Worm (Caenorhabditis elegans): Measurements from ENCODE around the gene col-109.

col-109 gene

DNA sequence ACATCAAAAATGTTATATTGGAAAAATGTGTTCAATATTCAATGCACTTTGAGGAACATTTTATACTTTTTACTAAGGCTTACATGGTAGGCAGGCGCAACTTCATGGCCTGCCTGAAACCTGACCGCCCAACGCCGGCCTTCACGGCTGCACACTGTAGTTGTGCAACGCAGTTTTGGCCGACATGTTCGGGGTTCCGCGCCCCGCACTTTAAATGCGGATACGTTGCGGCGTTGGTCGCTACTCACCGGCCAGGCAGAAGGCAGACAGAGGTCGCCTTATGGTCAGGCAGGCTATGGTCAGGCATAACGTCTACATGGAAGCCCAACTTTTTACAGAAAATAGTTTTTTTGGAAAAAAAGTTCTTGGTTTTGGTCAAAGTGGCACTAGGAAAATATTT is 29.4 kb downstream of the col-109 start:
- TF ChIP-seq ztf-16 (tag; optimal IDR thresholded peaks at IDR 0.05) = no peak
- no peak for TF ChIP-seq nfya-1 (tag; optimal IDR thresholded peaks at IDR 0.05)
- TF ChIP-seq pag-3 (tag; optimal IDR thresholded peaks at IDR 0.05; ENCODE audit: borderline replicate concordance) = no peak
- no peak for TF ChIP-seq hlh-30 (tag; optimal IDR thresholded peaks at IDR 0.05; ENCODE audit: insufficient read depth)
- no peak for TF ChIP-seq C08G9.2 (tag; optimal IDR thresholded peaks at IDR 0.05)
- TF ChIP-seq ceh-14 (tag; optimal IDR thresholded peaks at IDR 0.05) = no peak
- no peak for TF ChIP-seq ceh-6 (GFP tag; optimal IDR thresholded peaks at IDR 0.05)
- TF ChIP-seq gmeb-2 (tag; optimal IDR thresholded peaks at IDR 0.05) = no peak

DNA sequence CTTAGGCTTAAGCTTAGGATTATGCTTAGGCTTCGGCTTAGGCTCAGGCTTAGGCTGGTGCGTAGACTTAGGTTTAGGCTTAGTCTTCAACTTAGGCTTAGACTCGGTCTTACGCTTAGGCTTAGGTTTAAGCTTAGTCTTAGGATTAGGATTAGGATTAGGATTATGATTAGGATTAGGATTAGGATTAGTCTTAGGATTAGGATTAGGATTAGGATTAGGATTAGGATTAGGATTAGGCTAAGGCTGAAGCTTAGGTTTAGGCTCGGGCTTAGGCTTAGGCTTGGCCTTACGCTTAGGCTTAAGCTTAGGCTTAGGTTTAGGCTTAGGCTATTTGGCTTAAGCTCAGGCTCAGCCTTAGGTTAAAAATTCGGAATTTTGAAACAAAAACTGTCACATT is 34.9 kb downstream of the col-109 start:
- TF ChIP-seq madf-2 (tag; optimal IDR thresholded peaks at IDR 0.05) = no peak
- TF ChIP-seq fkh-10 (GFP tag; optimal IDR thresholded peaks at IDR 0.05) = no peak
- peak; percentile 100 for TF ChIP-seq dve-1 (tag; optimal IDR thresholded peaks at IDR 0.05)
- TF ChIP-seq rnt-1 (tag; optimal IDR thresholded peaks at IDR 0.05) = no peak
- no peak for TF ChIP-seq nhr-232 (tag; optimal IDR thresholded peaks at IDR 0.05)
- no peak for TF ChIP-seq sox-4 (tag; optimal IDR thresholded peaks at IDR 0.05)
- no peak for TF ChIP-seq ceh-24 (tag; optimal IDR thresholded peaks at IDR 0.05)
- TF ChIP-seq Y22D7AL.16 (tag; optimal IDR thresholded peaks at IDR 0.05) = no peak

DNA sequence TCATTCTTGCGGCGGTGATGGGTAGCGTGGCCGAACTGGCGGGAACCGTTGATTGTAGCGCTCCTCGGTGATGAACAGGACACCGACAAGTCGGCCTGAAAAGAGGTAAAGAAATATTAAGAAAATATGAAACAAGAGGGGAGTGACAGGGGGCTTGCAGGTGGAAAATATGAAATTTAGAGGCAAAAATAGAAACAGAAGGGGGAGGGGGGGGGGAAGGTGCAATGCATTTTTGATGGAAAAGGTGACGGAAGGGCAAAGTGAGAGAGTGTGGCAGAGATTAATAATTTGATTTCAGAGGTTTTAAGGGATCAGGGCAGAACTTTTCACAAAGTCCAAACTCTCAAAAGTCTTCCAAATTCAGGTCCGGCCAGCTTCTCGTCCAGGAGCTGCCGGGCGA is 38.5 kb downstream of the col-109 start, which contains the start of gene frpr-19:
Gene frpr-19, minus strand, starts transcription at position 101 of the 400 bp plus-strand sequence.
- TF ChIP-seq nhr-11 (tag; optimal IDR thresholded peaks at IDR 0.05) (no peak), che-1 (tag; optimal IDR thresholded peaks at IDR 0.05) (no peak), ets-4 (tag; optimal IDR thresholded peaks at IDR 0.05) (no peak), pax-1 (tag; optimal IDR thresholded peaks at IDR 0.05) (no peak), rnt-1 (tag; optimal IDR thresholded peaks at IDR 0.05) (no peak), unc-3 (GFP tag; conservative IDR thresholded peaks at IDR 0.05) (no peak), unc-3 (tag; optimal IDR thresholded peaks at IDR 0.05) (no peak), madf-2 (tag; optimal IDR thresholded peaks at IDR 0.05) (no peak), pha-2 (tag; optimal IDR thresholded peaks at IDR 0.05) (no peak), lin-11 (tag; optimal IDR thresholded peaks at IDR 0.05) (no peak), sox-2 (GFP tag; IDR thresholded peaks at IDR 0.05) (no peak), dmd-4 (tag; optimal IDR thresholded peaks at IDR 0.05; ENCODE audit: borderline replicate concordance) (no peak)

DNA sequence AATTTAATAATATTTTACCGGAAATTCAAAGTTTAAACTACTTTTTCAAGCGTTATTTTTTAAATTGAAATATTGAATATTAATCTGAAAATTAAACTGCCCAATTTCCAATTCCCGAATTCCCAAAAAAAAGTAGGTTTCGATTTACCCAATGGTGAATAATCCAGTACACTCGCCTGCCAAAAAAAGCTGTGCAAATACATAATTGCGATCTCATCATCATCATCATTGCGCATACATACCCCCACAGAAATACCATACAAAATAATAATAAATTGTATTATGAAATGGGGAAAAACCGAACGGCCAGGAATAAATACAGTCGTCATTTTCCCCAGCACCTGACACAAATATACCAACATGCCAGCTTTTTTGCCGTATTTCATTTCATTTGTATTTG is 48.2 kb downstream of the col-109 start, which contains the start of gene Y41D4A.1:
Gene Y41D4A.1, plus strand, starts transcription at position 301 of the 400 bp plus-strand sequence.
- no peak for TF ChIP-seq hlh-6 (tag; optimal IDR thresholded peaks at IDR 0.05)
- TF ChIP-seq nhr-11 (tag; optimal IDR thresholded peaks at IDR 0.05) = no peak
- TF ChIP-seq ets-4 (tag; optimal IDR thresholded peaks at IDR 0.05) = no peak
- TF ChIP-seq unc-42 (tag; optimal IDR thresholded peaks at IDR 0.05) = no peak
- TF ChIP-seq ceh-48 (tag; optimal IDR thresholded peaks at IDR 0.05) = no peak
- no peak for TF ChIP-seq elt-4 (tag; optimal IDR thresholded peaks at IDR 0.05)
- no peak for TF ChIP-seq ceh-30 (tag; optimal IDR thresholded peaks at IDR 0.05)
- no peak for TF ChIP-seq unc-86 (tag; optimal IDR thresholded peaks at IDR 0.05)
- no peak for TF ChIP-seq nhr-232 (tag; optimal IDR thresholded peaks at IDR 0.05)
- TF ChIP-seq ceh-24 (tag; optimal IDR thresholded peaks at IDR 0.05) = no peak
- no peak for TF ChIP-seq lin-11 (tag; optimal IDR thresholded peaks at IDR 0.05)
- TF ChIP-seq nfya-1 (tag; optimal IDR thresholded peaks at IDR 0.05) = no peak
- no peak for TF ChIP-seq mec-3 (tag; optimal IDR thresholded peaks at IDR 0.05; ENCODE audit: borderline replicate concordance)

DNA sequence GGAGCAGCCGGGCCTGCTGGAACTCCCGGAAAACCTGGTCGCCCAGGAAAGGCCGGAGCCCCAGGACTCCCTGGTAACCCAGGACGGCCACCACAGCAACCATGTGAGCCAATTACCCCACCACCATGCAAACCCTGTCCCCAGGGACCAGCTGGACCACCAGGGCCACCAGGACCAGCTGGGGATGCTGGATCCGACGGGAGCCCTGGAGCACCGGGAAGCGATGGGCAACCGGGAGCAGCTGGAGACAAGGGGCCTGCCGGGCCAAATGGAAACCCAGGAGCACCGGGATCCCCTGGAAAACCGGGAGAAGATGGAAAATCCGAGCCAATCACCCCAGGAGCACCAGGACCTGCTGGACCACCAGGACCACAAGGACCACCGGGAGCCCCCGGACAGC is 51.0 kb downstream of the col-109 start:
- TF ChIP-seq ceh-14 (tag; optimal IDR thresholded peaks at IDR 0.05) (no peak), C38D4.7 (GFP tag; optimal IDR thresholded peaks at IDR 0.05) (no peak), hlh-15 (tag; optimal IDR thresholded peaks at IDR 0.05) (no peak), pag-3 (tag; optimal IDR thresholded peaks at IDR 0.05; ENCODE audit: borderline replicate concordance) (no peak), ref-2 (tag; optimal IDR thresholded peaks at IDR 0.05) (no peak), hlh-13 (GFP tag; optimal IDR thresholded peaks at IDR 0.05) (no peak), elt-4 (tag; optimal IDR thresholded peaks at IDR 0.05) (peak; percentile 91), ceh-31 (tag; optimal IDR thresholded peaks at IDR 0.05) (peak; percentile 22), ttx-3 (tag; optimal IDR thresholded peaks at IDR 0.05) (no peak), pqm-1 (tag; optimal IDR thresholded peaks at IDR 0.05) (no peak), ceh-30 (tag; optimal IDR thresholded peaks at IDR 0.05) (no peak), pax-1 (tag; optimal IDR thresholded peaks at IDR 0.05) (no peak), madf-2 (tag; optimal IDR thresholded peaks at IDR 0.05) (no peak), fkh-10 (GFP tag; optimal IDR thresholded peaks at IDR 0.05) (no peak), elt-2 (tag; optimal IDR thresholded peaks at IDR 0.05) (no peak), ceh-18 (tag; optimal IDR thresholded peaks at IDR 0.05) (no peak), K02D7.2 (tag; optimal IDR thresholded peaks at IDR 0.05) (no peak), lin-11 (tag; optimal IDR thresholded peaks at IDR 0.05) (no peak), syd-9 (tag; optimal IDR thresholded peaks at IDR 0.05) (no peak), hlh-6 (tag; optimal IDR thresholded peaks at IDR 0.05) (peak; percentile 60), ceh-22 (tag; optimal IDR thresholded peaks at IDR 0.05) (no peak)

Measured in whole organism, late embryonic.